Worm (Caenorhabditis elegans) whole organism, early embryonic: ENCODE measurements around the gene M163.22.

ENCODE experiments used
- B0310.2 ChIP-seq: sonication (generic microtip); optimal IDR thresholded peaks from 2 replicates; lab custom pipeline; 2016; ENCODE audit warnings: mild to moderate bottlenecking, missing genetic modification characterization, missing compliant biosample characterization
- aly-1 ChIP-seq: sonication (generic microtip); optimal IDR thresholded peaks from 2 replicates; lab custom pipeline; 2016; ENCODE audit warnings: missing genetic modification characterization, missing compliant biosample characterization
- ceh-36 ChIP-seq: sonication (generic microtip); optimal IDR thresholded peaks from 2 replicates; lab custom pipeline; 2016; ENCODE audit warnings: missing genetic modification characterization, inconsistent platforms, missing compliant biosample characterization
- flt-1 ChIP-seq: fragments of 200-800 bp; sonication (Bioruptor generic); IDR thresholded peaks from 2 replicates; pipeline ENCODE4 v1.3.6; 2022; ENCODE audit warnings: missing genetic modification characterization, missing compliant biosample characterization
- pes-1 ChIP-seq: fragments of 200-800 bp; sonication (Bioruptor generic); IDR thresholded peaks from 2 replicates; pipeline ENCODE4 v1.3.6; 2022; ENCODE audit warnings: missing genetic modification reagents, missing genetic modification characterization, missing compliant biosample characterization
- scrt-1 ChIP-seq: fragments of 200-800 bp; sonication (Bioruptor generic); IDR thresholded peaks from 2 replicates; pipeline ENCODE4 v1.3.6; 2022; ENCODE audit warnings: missing genetic modification characterization, missing compliant biosample characterization
- sea-1 ChIP-seq: fragments of 200-800 bp; sonication (Bioruptor generic); conservative IDR thresholded peaks from 2 replicates; pipeline ENCODE4 v1.3.6; 2022; ENCODE audit warnings: missing genetic modification characterization, missing compliant biosample characterization
- tbx-11 ChIP-seq: fragments of 200-800 bp; sonication (Bioruptor generic); IDR thresholded peaks from 2 replicates; pipeline ENCODE4 v1.3.6; 2022; ENCODE audit warnings: missing genetic modification characterization, missing compliant biosample characterization
- tbx-37 ChIP-seq: fragments of 200-800 bp; sonication (Bioruptor generic); conservative IDR thresholded peaks from 2 replicates; pipeline ENCODE4 v1.3.6; 2022; ENCODE audit warnings: missing genetic modification reagents, missing genetic modification characterization, missing compliant biosample characterization

DNA sequence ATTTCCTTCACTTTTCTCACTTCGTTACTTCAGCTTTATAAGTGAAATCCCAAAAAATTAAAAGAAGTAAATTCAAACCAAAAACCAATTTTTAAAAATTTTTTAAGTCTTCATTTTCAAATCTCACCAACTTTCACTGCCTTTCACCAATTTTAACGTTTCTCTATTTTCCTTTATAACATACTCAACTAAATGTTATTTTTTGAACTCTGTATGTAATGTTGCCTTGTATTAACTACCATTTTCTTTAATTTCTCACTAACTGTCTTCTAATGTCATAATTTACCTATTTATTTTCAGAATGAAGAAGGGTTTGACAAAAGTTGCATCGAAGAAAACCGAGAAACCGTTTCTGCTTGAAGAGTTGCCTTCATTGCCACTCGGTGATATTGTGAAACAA, 21.0 kb upstream of the M163.22 start, which contains the start of gene F23D12.4:
- TF ChIP-seq tbx-37 (no peak), tbx-11 (GFP tag; lab: Robert Waterston, UW) (no peak), sea-1 (GFP tag; lab: Robert Waterston, UW) (no peak), ceh-36 (tag; lab: Kevin White, UChicago) (no peak), aly-1 (tag; lab: Kevin White, UChicago) (no peak), flt-1 (GFP tag; lab: Robert Waterston, UW) (no peak), B0310.2 (no peak), pes-1 (GFP tag; lab: Robert Waterston, UW) (no peak), scrt-1 (GFP tag; lab: Robert Waterston, UW) (no peak)
